Fruit fly (Drosophila melanogaster) whole organism, embryonic: ENCODE measurements around the gene ImpL1.

ENCODE experiments used
- Antp ChIP-seq: fragments of 200-800 bp; sonication (Bioruptor generic); optimal IDR thresholded peaks from 3 replicates; lab custom pipeline; 2016; ENCODE audit warnings: missing biosample characterization, missing genetic modification characterization
- CG10147 ChIP-seq: fragments of 200-800 bp; sonication (Bioruptor generic); optimal IDR thresholded peaks from 2 replicates; lab custom pipeline; 2019; ENCODE audit warnings: missing biosample characterization, mild to moderate bottlenecking, missing genetic modification characterization, moderate library complexity
- CG10321 ChIP-seq: fragments of 200-800 bp; sonication (Bioruptor generic); IDR thresholded peaks from 2 replicates; pipeline ENCODE4 v1.3.6; 2022; ENCODE audit warnings: missing biosample characterization, missing genetic modification characterization
- CG10462 ChIP-seq: fragments of 200-800 bp; sonication (Bioruptor generic); optimal IDR thresholded peaks from 2 replicates; lab custom pipeline; 2016; ENCODE audit warnings: missing biosample characterization, missing genetic modification characterization
- CG12104 ChIP-seq: fragments of 200-800 bp; sonication (Bioruptor generic); optimal IDR thresholded peaks from 3 replicates; lab custom pipeline; 2016; ENCODE audit warnings: missing biosample characterization, missing genetic modification characterization
- CG1529 ChIP-seq: fragments of 200-800 bp; sonication (Bioruptor generic); optimal IDR thresholded peaks from 3 replicates; lab custom pipeline; 2018; ENCODE audit warnings: missing biosample characterization, missing genetic modification characterization
- CG16815 ChIP-seq: fragments of 200-800 bp; sonication (Bioruptor generic); optimal IDR thresholded peaks from 3 replicates; lab custom pipeline; 2017; ENCODE audit warnings: missing biosample characterization, mild to moderate bottlenecking, missing genetic modification characterization
- CG34422 ChIP-seq: fragments of 200-800 bp; sonication (Bioruptor generic); IDR thresholded peaks from 3 replicates; pipeline ENCODE4 v1.3.6; 2022; ENCODE audit warnings: missing biosample characterization, missing genetic modification characterization
- CG4360 ChIP-seq: fragments of 200-800 bp; sonication (Bioruptor generic); IDR thresholded peaks from 2 replicates; pipeline ENCODE4 v1.3.6; 2022; ENCODE audit warnings: missing biosample characterization, missing genetic modification characterization
- CG6254 ChIP-seq: fragments of 200-800 bp; sonication (Bioruptor generic); optimal IDR thresholded peaks from 3 replicates; lab custom pipeline; 2017; ENCODE audit warnings: mild to moderate bottlenecking, missing biosample characterization, missing genetic modification reagents, missing genetic modification characterization
- CG7786 ChIP-seq: fragments of 200-800 bp; sonication (Bioruptor generic); optimal IDR thresholded peaks from 2 replicates; lab custom pipeline; 2016; ENCODE audit warnings: missing biosample characterization, missing genetic modification characterization
- CoRest ChIP-seq: fragments of 200-800 bp; sonication (Bioruptor generic); optimal IDR thresholded peaks from 3 replicates; lab custom pipeline; 2018; ENCODE audit warnings: missing biosample characterization, mild to moderate bottlenecking, missing genetic modification characterization, moderate library complexity
- CrebB ChIP-seq: fragments of 200-800 bp; sonication (Bioruptor generic); optimal IDR thresholded peaks from 3 replicates; lab custom pipeline; 2018; ENCODE audit warnings: missing biosample characterization, mild to moderate bottlenecking, missing genetic modification characterization
- Dll ChIP-seq: fragments of 200-800 bp; sonication (Bioruptor generic); IDR thresholded peaks from 4 replicates; pipeline ENCODE4 v1.3.6; 2022; ENCODE audit warnings: missing biosample characterization, missing genetic modification characterization; ENCODE audit not compliant: partially characterized antibody
- Dp ChIP-seq: fragments of 200-800 bp; sonication (Bioruptor generic); optimal IDR thresholded peaks from 2 replicates; lab custom pipeline; 2018; ENCODE audit warnings: missing biosample characterization, mild to moderate bottlenecking, missing genetic modification characterization, moderate library complexity
- Elba2 ChIP-seq: fragments of 200-800 bp; sonication (Bioruptor generic); optimal IDR thresholded peaks from 3 replicates; lab custom pipeline; 2016; ENCODE audit warnings: missing biosample characterization, missing genetic modification characterization
- Ets65A ChIP-seq: fragments of 200-800 bp; sonication (Bioruptor generic); peaks from one replicate; lab custom pipeline; 2016; ENCODE audit warnings: missing biosample characterization, missing genetic modification characterization
- Fer1 ChIP-seq: fragments of 200-800 bp; sonication (Bioruptor generic); optimal IDR thresholded peaks from 2 replicates; lab custom pipeline; 2017; ENCODE audit warnings: missing biosample characterization, mild to moderate bottlenecking, missing genetic modification characterization
- HLH4C ChIP-seq: fragments of 200-800 bp; sonication (Bioruptor generic); IDR thresholded peaks from 3 replicates; pipeline ENCODE4 v1.3.6; 2022; ENCODE audit warnings: missing biosample characterization, missing genetic modification characterization; ENCODE audit not compliant: partially characterized antibody
- Hmx ChIP-seq: fragments of 200-800 bp; sonication (Bioruptor generic); optimal IDR thresholded peaks from 2 replicates; lab custom pipeline; 2016; ENCODE audit warnings: missing biosample characterization, missing genetic modification characterization
- Hr3 ChIP-seq: fragments of 200-800 bp; sonication (Bioruptor generic); optimal IDR thresholded peaks from 3 replicates; lab custom pipeline; 2016; ENCODE audit warnings: missing biosample characterization, missing genetic modification characterization
- Lpt ChIP-seq: fragments of >200 bp; optimal IDR thresholded peaks from 2 replicates; lab custom pipeline; 2018; ENCODE audit warnings: missing biosample characterization, missing genetic modification characterization
- MBD-R2 ChIP-seq: fragments of 200-800 bp; sonication (Bioruptor generic); IDR thresholded peaks from 2 replicates; pipeline ENCODE4 v1.3.6; 2022; ENCODE audit warnings: missing biosample characterization, missing genetic modification characterization
- MTF-1 ChIP-seq: fragments of 200-800 bp; sonication (Bioruptor generic); optimal IDR thresholded peaks from 2 replicates; lab custom pipeline; 2018; ENCODE audit warnings: missing biosample characterization, mild to moderate bottlenecking, missing genetic modification characterization, borderline replicate concordance
- Nf-YB ChIP-seq: fragments of 200-800 bp; sonication (Bioruptor generic); optimal IDR thresholded peaks from 3 replicates; lab custom pipeline; 2019; ENCODE audit warnings: missing biosample characterization, mild to moderate bottlenecking, missing genetic modification characterization, moderate library complexity
- Pdp1 ChIP-seq, 2 experiments: fragments of 200-800 bp; sonication (Bioruptor generic); optimal IDR thresholded peaks; 3 replicates each; lab custom pipeline; 2016; ENCODE audit warnings: missing biosample characterization in 2 of 2, missing genetic modification characterization in 2 of 2, mild to moderate bottlenecking in 1 of 2, moderate library complexity in 1 of 2
- Sox102F ChIP-seq: fragments of 200-800 bp; sonication (Bioruptor generic); optimal IDR thresholded peaks from 2 replicates; lab custom pipeline; 2018; ENCODE audit warnings: missing biosample characterization, mild to moderate bottlenecking, missing genetic modification characterization, moderate library complexity
- abd-A ChIP-seq: fragments of 200-800 bp; sonication (Bioruptor generic); optimal IDR thresholded peaks from 3 replicates; lab custom pipeline; 2019; ENCODE audit warnings: missing biosample characterization, mild to moderate bottlenecking, missing genetic modification characterization, moderate library complexity
- ac ChIP-seq: fragments of 200-800 bp; sonication (Bioruptor generic); optimal IDR thresholded peaks from 3 replicates; lab custom pipeline; 2017; ENCODE audit warnings: missing biosample characterization, mild to moderate bottlenecking, missing genetic modification characterization
- ase ChIP-seq: fragments of 200-800 bp; sonication (Bioruptor generic); IDR thresholded peaks from 3 replicates; pipeline ENCODE4 v1.3.6; 2022; ENCODE audit warnings: missing biosample characterization, missing genetic modification characterization
- az2 ChIP-seq: fragments of 200-800 bp; sonication (Bioruptor generic); optimal IDR thresholded peaks from 3 replicates; lab custom pipeline; 2016; ENCODE audit warnings: missing biosample characterization, missing genetic modification characterization
- cg ChIP-seq: fragments of 200-800 bp; sonication (Bioruptor generic); optimal IDR thresholded peaks from 3 replicates; lab custom pipeline; 2019; ENCODE audit warnings: missing biosample characterization, mild to moderate bottlenecking, missing genetic modification characterization, moderate library complexity
- croc ChIP-seq: fragments of 200-800 bp; sonication (Bioruptor generic); conservative IDR thresholded peaks from 3 replicates; pipeline ENCODE4 v1.3.6; 2022; ENCODE audit warnings: missing biosample characterization, missing genetic modification characterization
- fd64A ChIP-seq: fragments of 200-800 bp; sonication (Bioruptor generic); optimal IDR thresholded peaks from 3 replicates; lab custom pipeline; 2018; ENCODE audit warnings: missing biosample characterization, mild to moderate bottlenecking, missing genetic modification characterization
- gt ChIP-seq: fragments of 200-800 bp; sonication (Bioruptor generic); IDR thresholded peaks from 2 replicates; pipeline ENCODE4 v1.3.6; 2022; ENCODE audit warnings: missing biosample characterization, missing genetic modification characterization
- kah ChIP-seq: fragments of 200-800 bp; sonication (Bioruptor generic); optimal IDR thresholded peaks from 2 replicates; lab custom pipeline; 2018; ENCODE audit warnings: missing biosample characterization, mild to moderate bottlenecking, missing genetic modification characterization
- nau ChIP-seq: fragments of 200-800 bp; sonication (Bioruptor generic); optimal IDR thresholded peaks from 3 replicates; lab custom pipeline; 2017; ENCODE audit warnings: missing biosample characterization, mild to moderate bottlenecking, missing genetic modification characterization, missing genetic modification reagents
- nerfin-2 ChIP-seq: fragments of 200-800 bp; sonication (Bioruptor generic); IDR thresholded peaks from 2 replicates; pipeline ENCODE4 v1.3.6; 2022; ENCODE audit warnings: missing biosample characterization, missing genetic modification characterization; ENCODE audit not compliant: partially characterized antibody
- p53 ChIP-seq: fragments of 200-800 bp; sonication (Bioruptor generic); optimal IDR thresholded peaks from 2 replicates; lab custom pipeline; 2016; ENCODE audit warnings: missing biosample characterization, missing genetic modification characterization
- phol ChIP-seq: fragments of 200-800 bp; sonication (Bioruptor generic); optimal IDR thresholded peaks from 3 replicates; lab custom pipeline; 2018; ENCODE audit warnings: missing biosample characterization, mild to moderate bottlenecking, missing genetic modification characterization, moderate library complexity
- psq ChIP-seq: fragments of 200-800 bp; sonication (Bioruptor generic); optimal IDR thresholded peaks from 2 replicates; lab custom pipeline; 2017; ENCODE audit warnings: missing biosample characterization, missing genetic modification characterization
- pum ChIP-seq: fragments of 200-800 bp; sonication (Bioruptor generic); optimal IDR thresholded peaks from 2 replicates; lab custom pipeline; 2016; ENCODE audit warnings: missing biosample characterization, missing genetic modification characterization
- schlank ChIP-seq: fragments of 200-800 bp; sonication (Bioruptor generic); optimal IDR thresholded peaks from 2 replicates; lab custom pipeline; 2018; ENCODE audit warnings: missing biosample characterization, mild to moderate bottlenecking, missing genetic modification characterization
- tll ChIP-seq, 2 experiments: fragments of 200-800 bp in 1 of 2; fragments of >200 bp in 1 of 2; sonication (Bioruptor generic) in 1 of 2; optimal IDR thresholded peaks; 2 replicates each; lab custom pipeline; 2017 to 2019; ENCODE audit warnings: missing biosample characterization in 2 of 2, missing genetic modification characterization in 2 of 2, mild to moderate bottlenecking in 1 of 2, moderate library complexity in 1 of 2
- vvl ChIP-seq: fragments of 200-800 bp; sonication (Bioruptor generic); IDR thresholded peaks from 2 replicates; pipeline ENCODE4 v1.3.6; 2022; ENCODE audit warnings: missing biosample characterization, missing genetic modification characterization

The ImpL1 gene

dm6 chr3L:13382061-13382815 lies at the start of gene ImpL1:
Gene ImpL1 (plus strand): TSS chr3L:13382765.
- TF ChIP-seq Sox102F (GFP tag; lab: Kevin White, UChicago) (no peak), Ets65A (GFP tag; lab: Kevin White, UChicago) (peak; percentile 36)

dm6 chr3L:13348733-13349132 lies 33.8 kb upstream of the ImpL1 start, which contains the start of gene CG17687:
Gene CG17687 (plus strand): TSS chr3L:13349033.
- TF ChIP-seq psq (GFP tag; lab: Kevin White, UChicago): no peak
- TF ChIP-seq CG7786 (GFP tag; lab: Kevin White, UChicago): no peak
- TF ChIP-seq Pdp1 (GFP tag; optimal IDR thresholded peaks at IDR 0.05; lab: Kevin White, UChicago): no peak
- TF ChIP-seq Hmx (GFP tag; lab: Kevin White, UChicago): no peak
- no peak for TF ChIP-seq nau
- TF ChIP-seq CG10147 (GFP tag; lab: Kevin White, UChicago): no peak
- no peak for TF ChIP-seq MTF-1 (GFP tag; lab: Kevin White, UChicago)
- no peak for TF ChIP-seq CG10321
- TF ChIP-seq tll (GFP tag; optimal IDR thresholded peaks at IDR 0.05; lab: Kevin White, UChicago): no peak
- TF ChIP-seq p53: no peak
- TF ChIP-seq croc (GFP tag; lab: Robert Waterston, UW): no peak
- TF ChIP-seq vvl (GFP tag; lab: Robert Waterston, UW): no peak
- TF ChIP-seq CG16815 (GFP tag; lab: Kevin White, UChicago): no peak

dm6 chr3L:13356084-13356693 lies 26.4 kb upstream of the ImpL1 start, which contains the start of gene Nplp2:
Gene Nplp2 (plus strand): TSS chr3L:13356376.
- TF ChIP-seq Lpt (GFP tag; lab: Kevin White, UChicago): no peak
- TF ChIP-seq CoRest (tag; lab: Kevin White, UChicago): peak; percentile 71
- no peak for TF ChIP-seq gt (GFP tag; lab: Robert Waterston, UW)
- TF ChIP-seq Dll (GFP tag; lab: Robert Waterston, UW): no peak
- TF ChIP-seq MBD-R2: no peak
- no peak for TF ChIP-seq nerfin-2 (GFP tag; lab: Robert Waterston, UW)
- no peak for TF ChIP-seq fd64A (GFP tag; lab: Kevin White, UChicago)
- TF ChIP-seq ac: no peak
- no peak for TF ChIP-seq Antp (GFP tag; lab: Kevin White, UChicago)
- peak; percentile 70 for TF ChIP-seq CG34422 (GFP tag; lab: Robert Waterston, UW)
- no peak for TF ChIP-seq phol (tag; lab: Kevin White, UChicago)
- TF ChIP-seq HLH4C (GFP tag; lab: Robert Waterston, UW): no peak
- no peak for TF ChIP-seq CG6254 (GFP tag; lab: Kevin White, UChicago)
- no peak for TF ChIP-seq cg
- peak; percentile 12 for TF ChIP-seq Nf-YB
- no peak for TF ChIP-seq Fer1 (GFP tag; lab: Kevin White, UChicago)
- TF ChIP-seq az2: peak; percentile 56
- no peak for TF ChIP-seq CG1529 (GFP tag; lab: Kevin White, UChicago)
- peak; percentile 26 for TF ChIP-seq CG12104 (GFP tag; lab: Kevin White, UChicago)
- TF ChIP-seq CG4360 (GFP tag; lab: Robert Waterston, UW): no peak
- no peak for TF ChIP-seq Elba2 (GFP tag; lab: Kevin White, UChicago)
- no peak for TF ChIP-seq Dp
- TF ChIP-seq kah (GFP tag; lab: Kevin White, UChicago): no peak
- TF ChIP-seq CG10462 (GFP tag; lab: Kevin White, UChicago): no peak
- TF ChIP-seq abd-A: no peak
- no peak for TF ChIP-seq CrebB (tag; lab: Kevin White, UChicago)
- peak; percentile 19 for TF ChIP-seq schlank (tag; lab: Kevin White, UChicago)
- TF ChIP-seq Hr3: peak; percentile 38
- TF ChIP-seq pum (GFP tag; lab: Kevin White, UChicago): no peak
- TF ChIP-seq ase (GFP tag; lab: Robert Waterston, UW): no peak
